Worm (Caenorhabditis elegans): Measurements from ENCODE around the gene Y53F4B.51.
A peak's percentile ranks its signal among the peaks of the same experiment; 100 is the strongest.
"Not testable (repeated sequence)": the region's sequence is repeated elsewhere in the genome, so short reads cannot be mapped to it uniquely, and the experiment has no call there.

Y53F4B.51 gene

DNA sequence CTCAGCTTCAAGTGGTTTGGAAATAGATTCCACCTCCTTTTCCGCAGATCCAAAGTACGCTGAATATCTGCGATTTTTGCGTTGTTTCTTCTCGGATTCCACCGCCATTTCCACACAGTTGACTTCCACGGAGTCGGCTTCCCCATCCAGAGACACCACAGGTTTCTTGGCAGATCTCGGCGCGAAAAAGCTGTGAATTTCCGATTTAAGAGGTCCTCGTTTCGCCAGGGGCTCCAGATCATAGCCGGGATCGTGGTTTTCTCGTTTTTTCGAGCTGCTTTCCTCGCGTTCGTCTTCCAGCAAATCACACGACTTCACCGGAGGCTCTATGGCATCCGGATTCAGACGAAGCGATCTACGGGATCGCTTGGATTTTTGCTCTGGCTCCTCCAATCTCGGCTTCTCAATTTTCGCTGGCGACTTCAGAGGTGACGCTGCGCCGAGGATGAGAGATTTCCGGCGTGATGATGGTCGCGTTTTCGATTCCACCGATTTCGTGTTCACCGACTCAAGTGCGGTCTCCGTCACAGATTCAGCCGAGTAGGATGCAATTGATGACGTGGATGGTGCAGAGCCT, 5.7 kb downstream of the Y53F4B.51 start:
- TF ChIP-seq gmeb-1 (tag; optimal IDR thresholded peaks at IDR 0.05) (no peak), nhr-237 (tag; optimal IDR thresholded peaks at IDR 0.05) (no peak), egl-27 (tag; optimal IDR thresholded peaks at IDR 0.05) (no peak), fos-1 (tag; optimal IDR thresholded peaks at IDR 0.05) (no peak), elt-3 (tag; optimal IDR thresholded peaks at IDR 0.05) (no peak), crh-2 (tag; optimal IDR thresholded peaks at IDR 0.05) (no peak), R02D3.7 (tag; optimal IDR thresholded peaks at IDR 0.05) (no peak), ama-1 (optimal IDR thresholded peaks at IDR 0.05) (no peak), aly-2 (tag; optimal IDR thresholded peaks at IDR 0.05) (no peak), lin-13 (GFP tag; optimal IDR thresholded peaks at IDR 0.05) (no peak), zag-1 (tag; optimal IDR thresholded peaks at IDR 0.05) (no peak), ceh-16 (tag; optimal IDR thresholded peaks at IDR 0.05) (no peak)

ce11 chrII:15005118-15005517, 9.1 kb downstream of the Y53F4B.51 start:
- TF ChIP-seq nhr-10 (tag; optimal IDR thresholded peaks at IDR 0.05) (no peak), ztf-4 (tag; optimal IDR thresholded peaks at IDR 0.05) (no peak), sem-4 (tag; optimal IDR thresholded peaks at IDR 0.05) (no peak), F13H6.1 (tag; optimal IDR thresholded peaks at IDR 0.05) (no peak), snpc-4 (tag; optimal IDR thresholded peaks at IDR 0.05) (no peak), skn-1 (tag; optimal IDR thresholded peaks at IDR 0.05) (no peak), egl-27 (tag; optimal IDR thresholded peaks at IDR 0.05) (no peak), unc-39 (tag; optimal IDR thresholded peaks at IDR 0.05) (no peak), sma-9 (GFP tag; optimal IDR thresholded peaks at IDR 0.05) (no peak), sma-9 (tag; optimal IDR thresholded peaks at IDR 0.05) (no peak)

ce11 chrII:15004538-15004937, 9.7 kb downstream of the Y53F4B.51 start:
- TF ChIP-seq ZK546.5 (tag; optimal IDR thresholded peaks at IDR 0.05), result no peak
- peak; percentile 56 for TF ChIP-seq unc-55 (GFP tag; optimal IDR thresholded peaks at IDR 0.05)
- TF ChIP-seq ztf-1 (GFP tag; conservative IDR thresholded peaks at IDR 0.05), result no peak
- no peak for TF ChIP-seq lin-13 (GFP tag; optimal IDR thresholded peaks at IDR 0.05)
- no peak for TF ChIP-seq F13H6.1 (tag; optimal IDR thresholded peaks at IDR 0.05)
- no peak for TF ChIP-seq ama-1 (optimal IDR thresholded peaks at IDR 0.05)

ce11 chrII:15003410-15003809, 10.8 kb downstream of the Y53F4B.51 start, which contains the start of gene Y53F4B.10:
Gene Y53F4B.10, minus strand, starts transcription at chrII:15003510.
- no peak for TF ChIP-seq blmp-1 (tag; optimal IDR thresholded peaks at IDR 0.05; ENCODE audit: insufficient read depth)
- no peak for TF ChIP-seq elt-1 (tag; optimal IDR thresholded peaks at IDR 0.05)

- TF ChIP-seq snpc-4 (tag; optimal IDR thresholded peaks at IDR 0.05); gmeb-1 (tag; optimal IDR thresholded peaks at IDR 0.05); blmp-1 (tag; optimal IDR thresholded peaks at IDR 0.05; ENCODE audit: insufficient read depth): not testable (repeated sequence)
Observed at ce11 chrII:14992598-14992997, 21.6 kb downstream of the Y53F4B.51 start, which contains the start of gene Y53F4B.7. Gene Y53F4B.7, plus strand, starts transcription at chrII:14992898.

DNA sequence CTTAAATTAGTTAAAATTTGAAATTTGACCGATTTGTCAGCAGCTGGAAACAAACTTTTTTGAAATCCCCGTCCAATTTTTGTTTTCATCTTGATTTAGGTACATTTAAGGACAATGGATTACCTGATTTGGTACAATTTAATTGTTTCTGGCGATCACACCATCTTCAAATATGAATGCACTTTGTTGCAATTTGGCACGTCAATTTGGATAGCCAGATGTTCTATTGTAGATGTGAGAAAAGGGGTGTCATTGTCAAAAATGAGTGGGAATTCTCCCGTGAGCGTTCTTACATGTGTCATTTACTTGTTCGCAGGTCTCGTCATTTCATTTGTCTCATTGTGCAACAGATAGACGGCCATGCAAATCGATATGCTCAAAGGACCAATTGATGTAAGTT, 26.1 kb downstream of the Y53F4B.51 start, which contains the start of gene Y53F4B.43:
Gene Y53F4B.43, plus strand, starts transcription at position 301 of the 400 bp plus-strand sequence.
- not testable (repeated sequence) for TF ChIP-seq ZK546.5 (tag; optimal IDR thresholded peaks at IDR 0.05); sma-3 (GFP tag; optimal IDR thresholded peaks at IDR 0.05); gmeb-1 (tag; optimal IDR thresholded peaks at IDR 0.05)

DNA sequence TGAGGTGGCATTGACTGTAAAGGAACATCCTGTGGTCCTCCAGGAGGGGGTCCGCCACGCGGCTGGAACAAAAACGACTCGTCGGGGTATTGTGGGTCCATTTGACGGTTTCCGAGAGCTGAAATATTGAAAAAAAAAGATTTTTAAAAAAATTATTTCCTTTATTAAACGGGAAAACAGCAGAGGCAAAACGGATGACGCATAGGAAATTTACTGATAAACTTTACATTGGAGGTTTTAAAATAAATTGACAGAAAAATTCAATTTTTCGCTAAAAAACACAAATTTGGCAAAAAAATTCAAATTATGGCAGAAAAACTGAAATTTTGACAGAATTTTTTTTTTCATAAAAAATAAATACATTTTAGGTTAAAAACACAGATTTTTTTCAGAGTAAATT, 30.3 kb downstream of the Y53F4B.51 start, which contains the start of gene Y53F4B.5:
Gene Y53F4B.5, minus strand, starts transcription at position 101 of the 400 bp plus-strand sequence.
- TF ChIP-seq R02D3.7 (tag; optimal IDR thresholded peaks at IDR 0.05), result no peak
- no peak for TF ChIP-seq sma-9 (GFP tag; optimal IDR thresholded peaks at IDR 0.05)
- TF ChIP-seq sma-9 (tag; optimal IDR thresholded peaks at IDR 0.05), result no peak
- TF ChIP-seq skn-1 (tag; optimal IDR thresholded peaks at IDR 0.05), result no peak
- TF ChIP-seq nhr-12 (tag; optimal IDR thresholded peaks at IDR 0.05), result no peak
- TF ChIP-seq sem-4 (tag; optimal IDR thresholded peaks at IDR 0.05), result no peak
- no peak for TF ChIP-seq nhr-237 (tag; optimal IDR thresholded peaks at IDR 0.05)
- TF ChIP-seq unc-62 (GFP tag; optimal IDR thresholded peaks at IDR 0.05), result no peak
- no peak for TF ChIP-seq lin-11 (tag; optimal IDR thresholded peaks at IDR 0.05)
- TF ChIP-seq mbf-1 (tag; optimal IDR thresholded peaks at IDR 0.05), result no peak
- no peak for TF ChIP-seq blmp-1 (tag; optimal IDR thresholded peaks at IDR 0.05; ENCODE audit: insufficient read depth)
- TF ChIP-seq fos-1 (tag; optimal IDR thresholded peaks at IDR 0.05), result no peak
